Fruit fly (Drosophila melanogaster): ENCODE measurements around the gene Gpdh1.

dm6 chr2L:5902898-5903297 is 40.5 kb upstream of the Gpdh1 start:
- TF ChIP-seq h (optimal IDR thresholded peaks at IDR 0.05) (no peak), Sin3A (optimal IDR thresholded peaks at IDR 0.05) (no peak), psq (optimal IDR thresholded peaks at IDR 0.05) (no peak)
